Fruit fly (Drosophila melanogaster): ENCODE data around the gene CG34164.

Gene CG34164

DNA sequence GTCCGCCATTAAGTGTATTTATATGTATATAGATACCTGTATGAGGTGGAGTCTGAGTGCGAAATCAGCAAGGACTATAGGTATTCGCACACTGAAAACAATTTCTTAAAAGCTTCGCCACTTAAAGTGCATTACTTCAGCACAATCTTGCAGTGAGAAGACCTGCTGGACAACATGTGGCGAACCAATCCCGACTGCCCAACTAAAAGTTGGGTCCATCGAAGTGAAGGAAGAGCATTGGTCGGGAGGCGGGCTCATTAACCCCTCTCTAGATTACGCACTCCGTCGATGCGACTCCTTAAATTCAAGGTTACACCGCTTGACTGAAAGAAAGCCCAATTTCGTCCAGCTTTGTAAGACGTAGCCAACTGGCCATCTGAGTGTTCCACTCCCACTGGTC, 42.9 kb upstream of the CG34164 start (continued):
- TF ChIP-seq CG11902 (GFP tag; optimal IDR thresholded peaks at IDR 0.05) = no peak
- TF ChIP-seq pdm3 (GFP tag; optimal IDR thresholded peaks at IDR 0.05) = peak; percentile 52
- TF ChIP-seq dac (GFP tag; optimal IDR thresholded peaks at IDR 0.05) = no peak
- TF ChIP-seq CG4318 (GFP tag; optimal IDR thresholded peaks at IDR 0.05) = no peak
- TF ChIP-seq acj6 (GFP tag; optimal IDR thresholded peaks at IDR 0.05) = peak; percentile 54
- peak; percentile 45 for TF ChIP-seq CG10669 (GFP tag; optimal IDR thresholded peaks at IDR 0.05)
- no peak for TF ChIP-seq Lpt (GFP tag; optimal IDR thresholded peaks at IDR 0.05)
- peak; percentile 40 for TF ChIP-seq Smox (GFP tag; optimal IDR thresholded peaks at IDR 0.05)
- no peak for TF ChIP-seq CG6792 (GFP tag; optimal IDR thresholded peaks at IDR 0.05)
- no peak for TF ChIP-seq fd85E (GFP tag; optimal IDR thresholded peaks at IDR 0.05)
- no peak for TF ChIP-seq CG6854 (GFP tag; optimal IDR thresholded peaks at IDR 0.05)
- TF ChIP-seq svp (GFP tag) = no peak
- TF ChIP-seq topi (GFP tag; optimal IDR thresholded peaks at IDR 0.05) = peak; percentile 39
- no peak for TF ChIP-seq Met (GFP tag; optimal IDR thresholded peaks at IDR 0.05)
- peak; percentile 85 for TF ChIP-seq Eip78C (GFP tag)
- TF ChIP-seq Blimp-1 (GFP tag; optimal IDR thresholded peaks at IDR 0.05) = no peak
- TF ChIP-seq esn (GFP tag; optimal IDR thresholded peaks at IDR 0.05) = peak; percentile 32
- TF ChIP-seq CG15336 (GFP tag; IDR thresholded peaks at IDR 0.05) = no peak
- TF ChIP-seq Eip75B (GFP tag; optimal IDR thresholded peaks at IDR 0.05) = no peak
- TF ChIP-seq CG11294 (GFP tag; IDR thresholded peaks at IDR 0.05) = no peak

DNA sequence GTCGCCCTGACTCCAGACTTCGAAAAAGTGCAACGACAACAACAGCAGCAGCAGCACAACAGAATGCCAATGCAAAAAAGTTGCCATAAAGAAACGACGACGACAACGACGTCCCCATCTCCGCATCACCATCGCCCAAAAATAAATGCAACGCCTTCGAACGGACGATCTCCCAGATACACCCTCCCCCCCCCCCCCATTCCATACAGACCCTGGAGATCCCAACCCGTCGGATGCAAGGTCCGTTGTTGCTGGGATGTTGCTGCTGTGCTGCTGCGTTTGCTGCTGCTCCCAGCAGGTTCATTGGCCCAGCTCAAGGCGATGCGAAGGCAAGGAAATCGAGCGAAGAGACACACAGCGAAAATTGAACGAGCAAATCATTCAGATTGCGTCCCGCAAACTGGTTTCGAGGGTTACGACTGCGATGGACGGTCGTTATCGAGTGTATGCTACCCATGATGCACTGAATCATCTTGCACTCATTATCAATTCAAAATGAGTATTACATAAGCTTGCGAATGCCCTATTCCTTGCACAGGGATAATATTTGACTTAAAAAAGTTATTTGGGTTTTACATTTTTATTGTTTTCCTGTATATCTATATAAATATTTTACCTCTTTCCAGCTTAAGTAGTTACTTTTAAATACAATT, 42.3 kb upstream of the CG34164 start:
- TF ChIP-seq Sox14 (GFP tag; optimal IDR thresholded peaks at IDR 0.05) (peak; percentile 45), Ets21C (GFP tag; optimal IDR thresholded peaks at IDR 0.05) (no peak), CG8632 (GFP tag; optimal IDR thresholded peaks at IDR 0.05) (no peak), Eip78C (GFP tag) (peak; percentile 21), CG9139 (GFP tag; optimal IDR thresholded peaks at IDR 0.05) (peak; percentile 80), CG6792 (GFP tag; optimal IDR thresholded peaks at IDR 0.05) (peak; percentile 25), CG8319 (GFP tag; optimal IDR thresholded peaks at IDR 0.05) (no peak), Met (GFP tag; optimal IDR thresholded peaks at IDR 0.05) (peak; percentile 69), dsx (GFP tag; optimal IDR thresholded peaks at IDR 0.05; ENCODE audit: poor library complexity, severe bottlenecking) (peak; percentile 98), Hr38 (GFP tag; optimal IDR thresholded peaks at IDR 0.05) (no peak), Lpt (GFP tag; optimal IDR thresholded peaks at IDR 0.05) (peak; percentile 78), cyc (GFP tag; optimal IDR thresholded peaks at IDR 0.05) (no peak), CG8119 (GFP tag; IDR thresholded peaks at IDR 0.05) (peak; percentile 30; the same call in 1 of the 3 replicates), CG11902 (GFP tag; optimal IDR thresholded peaks at IDR 0.05) (no peak), CG1621 (tag; optimal IDR thresholded peaks at IDR 0.05) (peak; percentile 72), Ets96B (tag; optimal IDR thresholded peaks at IDR 0.05) (peak; percentile 37), salr (GFP tag; optimal IDR thresholded peaks at IDR 0.05) (peak in 1 of 2 experiments; percentile 17), fd59A (GFP tag; optimal IDR thresholded peaks at IDR 0.05) (no peak), CG6163 (GFP tag; IDR thresholded peaks at IDR 0.05) (peak; percentile 65; the same call in 2 of the 3 replicates), net (GFP tag; optimal IDR thresholded peaks at IDR 0.05) (no peak), lz (GFP tag; optimal IDR thresholded peaks at IDR 0.05) (no peak), Hr39 (GFP tag; optimal IDR thresholded peaks at IDR 0.05) (no peak), svp (GFP tag) (peak; percentile 98), CG10669 (GFP tag; optimal IDR thresholded peaks at IDR 0.05) (peak; percentile 46), achi (GFP tag; optimal IDR thresholded peaks at IDR 0.05) (no peak), pdm3 (GFP tag; optimal IDR thresholded peaks at IDR 0.05) (no peak), ss (GFP tag; optimal IDR thresholded peaks at IDR 0.05) (peak; percentile 80 to 84), Eip75B (GFP tag; optimal IDR thresholded peaks at IDR 0.05) (peak; percentile 67), esn (GFP tag; optimal IDR thresholded peaks at IDR 0.05) (no peak), CG3919 (GFP tag; optimal IDR thresholded peaks at IDR 0.05) (peak; percentile 71), eg (GFP tag; IDR thresholded peaks at IDR 0.05) (0 out of 3 replicates have a peak, but pooled peaks have one; percentile 15), Blimp-1 (GFP tag; optimal IDR thresholded peaks at IDR 0.05) (peak; percentile 59), Gug (GFP tag; IDR thresholded peaks at IDR 0.05) (no peak), spab (GFP tag; optimal IDR thresholded peaks at IDR 0.05) (peak; percentile 62), fkh (GFP tag; optimal IDR thresholded peaks at IDR 0.05) (no peak), CG3032 (tag; optimal IDR thresholded peaks at IDR 0.05) (peak; percentile 18), acj6 (GFP tag; optimal IDR thresholded peaks at IDR 0.05) (no peak), CG11762 (GFP tag; optimal IDR thresholded peaks at IDR 0.05; ENCODE audit: insufficient read depth) (no peak), CG16779 (tag; optimal IDR thresholded peaks at IDR 0.05) (no peak), topi (GFP tag; optimal IDR thresholded peaks at IDR 0.05) (no peak), Smox (GFP tag; optimal IDR thresholded peaks at IDR 0.05) (no peak)

Data from whole organism, prepupa.